Fruit fly (Drosophila melanogaster): Measurements from ENCODE around the gene Nf-YB.

Gene Nf-YB

DNA sequence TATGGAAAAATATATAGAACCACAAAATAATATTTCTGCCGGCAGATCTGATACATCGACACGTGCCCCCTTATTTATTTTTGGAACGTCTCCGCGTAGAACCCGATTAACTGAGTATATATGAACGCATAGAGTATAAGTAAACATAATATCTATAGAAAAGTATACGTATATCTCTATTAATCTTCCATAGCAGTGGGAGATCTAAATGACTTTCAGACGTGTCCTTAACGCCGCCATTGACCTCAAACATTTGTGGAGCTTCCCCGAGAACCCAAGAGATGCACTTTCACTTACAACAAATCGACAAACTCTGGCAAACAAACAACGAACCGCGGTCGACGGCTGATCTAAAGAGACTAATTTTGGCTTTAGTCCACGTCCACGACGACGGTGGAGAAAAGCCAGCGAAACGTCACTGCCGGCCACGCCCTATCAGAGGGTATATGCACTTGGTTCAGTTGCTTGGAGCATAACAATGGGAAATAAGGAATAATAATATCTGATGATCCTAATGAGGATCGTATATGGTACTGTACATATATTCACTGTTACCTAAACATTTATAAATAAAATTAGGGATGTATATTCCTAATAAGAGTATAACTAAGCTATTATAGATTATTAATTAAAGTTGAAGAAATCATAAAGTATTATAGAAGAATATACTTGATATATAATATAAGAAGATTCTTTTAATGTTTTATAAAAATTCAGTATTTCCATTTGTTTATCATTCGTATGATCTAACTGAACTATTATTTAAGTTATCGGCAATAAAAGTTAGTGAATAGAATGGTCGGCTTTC, 28.1 kb downstream of the Nf-YB start, which contains the start of gene fbp (continued):
- TF ChIP-seq ranshi (GFP tag; IDR thresholded peaks at IDR 0.05) (peak; percentile 19; the same call in 1 of the 2 replicates), CG4404 (GFP tag; IDR thresholded peaks at IDR 0.05) (no peak), al (GFP tag; IDR thresholded peaks at IDR 0.05) (peak; percentile 48; the same call in 1 of the 2 replicates), CG8765 (GFP tag; IDR thresholded peaks at IDR 0.05) (no peak), D19B (GFP tag; optimal IDR thresholded peaks at IDR 0.05) (peak; percentile 63), CG17359 (tag; optimal IDR thresholded peaks at IDR 0.05) (peak; percentile 50), H2.0 (GFP tag; IDR thresholded peaks at IDR 0.05) (0 out of 2 replicates have a peak, but pooled peaks have one; percentile 41), CG15479 (GFP tag; optimal IDR thresholded peaks at IDR 0.05) (no peak), MESR4 (GFP tag; optimal IDR thresholded peaks at IDR 0.05) (no peak), CG10147 (GFP tag; optimal IDR thresholded peaks at IDR 0.05) (peak; percentile 52), CG10267 (tag; optimal IDR thresholded peaks at IDR 0.05) (peak; percentile 66), rib (GFP tag; IDR thresholded peaks at IDR 0.05) (no peak), CG4360 (GFP tag; IDR thresholded peaks at IDR 0.05) (peak; percentile 10; the same call in 1 of the 2 replicates), B-H2 (GFP tag; optimal IDR thresholded peaks at IDR 0.05) (no peak), ato (GFP tag; IDR thresholded peaks at IDR 0.05; ENCODE audit: partially characterized antibody) (no peak), CG14050 (GFP tag; IDR thresholded peaks at IDR 0.05) (no peak), Atf3 (GFP tag; optimal IDR thresholded peaks at IDR 0.05) (no peak), NFAT (GFP tag; IDR thresholded peaks at IDR 0.05) (peak; percentile 54), Ssrp (tag; optimal IDR thresholded peaks at IDR 0.05) (peak; percentile 57), CG17361 (GFP tag; IDR thresholded peaks at IDR 0.05) (peak; percentile 89), CG30431 (GFP tag; optimal IDR thresholded peaks at IDR 0.05) (no peak), lilli (GFP tag; optimal IDR thresholded peaks at IDR 0.05) (peak; percentile 44), sc (optimal IDR thresholded peaks at IDR 0.05) (no peak), sc (GFP tag; optimal IDR thresholded peaks at IDR 0.05) (peak; percentile 39), CG12219 (GFP tag; optimal IDR thresholded peaks at IDR 0.05) (no peak), Vsx1 (GFP tag; optimal IDR thresholded peaks at IDR 0.05) (peak; percentile 4), trem (tag; optimal IDR thresholded peaks at IDR 0.05) (no peak), CG11695 (GFP tag; IDR thresholded peaks at IDR 0.05) (peak; percentile 8; the same call in 1 of the 3 replicates), CG6791 (GFP tag; IDR thresholded peaks at IDR 0.05; ENCODE audit: partially characterized antibody) (no peak; the same call in 2 of the 3 replicates), trh (GFP tag; optimal IDR thresholded peaks at IDR 0.05) (no peak), Bgb (GFP tag; IDR thresholded peaks at IDR 0.05; ENCODE audit: partially characterized antibody) (no peak), CG15696 (tag; optimal IDR thresholded peaks at IDR 0.05) (peak; percentile 20), luna (GFP tag; optimal IDR thresholded peaks at IDR 0.05) (no peak), CG12104 (GFP tag; optimal IDR thresholded peaks at IDR 0.05) (peak; percentile 68), otp (GFP tag; IDR thresholded peaks at IDR 0.05) (0 out of 3 replicates have a peak, but pooled peaks have one; percentile 43), Deaf1 (tag; optimal IDR thresholded peaks at IDR 0.05) (peak; percentile 42), Nf-YC (tag; optimal IDR thresholded peaks at IDR 0.05) (peak; percentile 65), kah (GFP tag; optimal IDR thresholded peaks at IDR 0.05) (no peak), Antp (GFP tag; optimal IDR thresholded peaks at IDR 0.05) (peak; percentile 23), CG1529 (GFP tag; optimal IDR thresholded peaks at IDR 0.05) (peak; percentile 46), Usf (GFP tag; optimal IDR thresholded peaks at IDR 0.05) (peak; percentile 64), btn (GFP tag; optimal IDR thresholded peaks at IDR 0.05) (no peak), Doc3 (GFP tag; IDR thresholded peaks at IDR 0.05; ENCODE audit: partially characterized antibody) (no peak), zf30C (GFP tag; optimal IDR thresholded peaks at IDR 0.05) (no peak), HmgZ (tag; optimal IDR thresholded peaks at IDR 0.05) (no peak), CG10543 (GFP tag; optimal IDR thresholded peaks at IDR 0.05) (peak; percentile 67), CG17912 (GFP tag; optimal IDR thresholded peaks at IDR 0.05) (peak; percentile 41), vfl (GFP tag; optimal IDR thresholded peaks at IDR 0.05) (no peak), CG4282 (GFP tag; optimal IDR thresholded peaks at IDR 0.05) (no peak)
